Fruit fly (Drosophila melanogaster): ENCODE measurements around the gene futsch.
A peak's percentile ranks its signal among the peaks of the same experiment; 100 is the strongest.

futsch gene

dm6 chrX:1464033-1464432 lies 55.2 kb downstream of the futsch start, which contains the start of gene Ns3 (continued):
- TF ChIP-seq phol (tag; optimal IDR thresholded peaks at IDR 0.05) (peak; percentile 27), YL-1 (GFP tag; optimal IDR thresholded peaks at IDR 0.05) (peak; percentile 63), dpn (GFP tag; optimal IDR thresholded peaks at IDR 0.05) (no peak), zen (tag; optimal IDR thresholded peaks at IDR 0.05) (no peak), Doc2 (GFP tag; IDR thresholded peaks at IDR 0.05) (no peak), scrt (GFP tag; optimal IDR thresholded peaks at IDR 0.05) (no peak), Dll (GFP tag; IDR thresholded peaks at IDR 0.05; ENCODE audit: partially characterized antibody) (peak; percentile 85), cg (GFP tag; optimal IDR thresholded peaks at IDR 0.05) (peak; percentile 1), bowl (GFP tag; IDR thresholded peaks at IDR 0.05) (no peak), CG8359 (GFP tag; optimal IDR thresholded peaks at IDR 0.05; ENCODE audit: borderline replicate concordance) (no peak), CG2116 (GFP tag; optimal IDR thresholded peaks at IDR 0.05) (peak; percentile 82), Max (GFP tag; optimal IDR thresholded peaks at IDR 0.05) (peak; percentile 72), hb (GFP tag; IDR thresholded peaks at IDR 0.05; ENCODE audit: partially characterized antibody) (peak; percentile 86), CG14710 (tag; optimal IDR thresholded peaks at IDR 0.05) (peak; percentile 50), gem (tag; optimal IDR thresholded peaks at IDR 0.05) (no peak), trem (tag; optimal IDR thresholded peaks at IDR 0.05) (peak; percentile 64), gro (GFP tag; optimal IDR thresholded peaks at IDR 0.05) (peak; percentile 10), Opbp (GFP tag; IDR thresholded peaks at IDR 0.05; ENCODE audit: partially characterized antibody) (peak; percentile 86), ranshi (GFP tag; IDR thresholded peaks at IDR 0.05) (no peak), insv (GFP tag; optimal IDR thresholded peaks at IDR 0.05) (no peak), so (GFP tag; IDR thresholded peaks at IDR 0.05) (no peak), CkIIα-i1 (GFP tag; IDR thresholded peaks at IDR 0.05) (no peak), hkb (optimal IDR thresholded peaks at IDR 0.05) (no peak), hkb (GFP tag; IDR thresholded peaks at IDR 0.05) (no peak), CG33213 (GFP tag; optimal IDR thresholded peaks at IDR 0.05) (peak; percentile 5), CG6175 (GFP tag; IDR thresholded peaks at IDR 0.05) (no peak), CG6791 (GFP tag; IDR thresholded peaks at IDR 0.05; ENCODE audit: partially characterized antibody) (peak; percentile 91), CG10431 (GFP tag; optimal IDR thresholded peaks at IDR 0.05) (no peak), CG5245 (GFP tag; optimal IDR thresholded peaks at IDR 0.05) (no peak), CG17829 (tag; optimal IDR thresholded peaks at IDR 0.05) (peak; percentile 18), CG13287 (GFP tag; IDR thresholded peaks at IDR 0.05; ENCODE audit: partially characterized antibody) (peak; percentile 95), Blimp-1 (GFP tag; optimal IDR thresholded peaks at IDR 0.05) (no peak), CG12299 (tag; optimal IDR thresholded peaks at IDR 0.05) (no peak), gce (GFP tag; IDR thresholded peaks at IDR 0.05) (no peak), CG10267 (tag; optimal IDR thresholded peaks at IDR 0.05) (peak; percentile 48), chif (GFP tag; optimal IDR thresholded peaks at IDR 0.05) (no peak), CG11247 (GFP tag; IDR thresholded peaks at IDR 0.05) (no peak), CG7786 (GFP tag; optimal IDR thresholded peaks at IDR 0.05) (no peak), CG3847 (GFP tag; IDR thresholded peaks at IDR 0.05) (peak; percentile 32; the same call in 1 of the 2 replicates), Doc3 (GFP tag; IDR thresholded peaks at IDR 0.05; ENCODE audit: partially characterized antibody) (peak; percentile 72), CG9609 (GFP tag; optimal IDR thresholded peaks at IDR 0.05) (no peak), CG15479 (GFP tag; optimal IDR thresholded peaks at IDR 0.05) (peak; percentile 2), Scr (GFP tag; IDR thresholded peaks at IDR 0.05; ENCODE audit: partially characterized antibody) (peak; percentile 75), fd3F (GFP tag; optimal IDR thresholded peaks at IDR 0.05) (no peak), gfzf (GFP tag; optimal IDR thresholded peaks at IDR 0.05) (peak; percentile 40), HLHmδ (GFP tag; optimal IDR thresholded peaks at IDR 0.05) (no peak), CG1603 (tag; optimal IDR thresholded peaks at IDR 0.05) (peak; percentile 76), CG2129 (GFP tag; IDR thresholded peaks at IDR 0.05; ENCODE audit: partially characterized antibody) (peak; percentile 49; the same call in 1 of the 2 replicates), stwl (tag; optimal IDR thresholded peaks at IDR 0.05) (peak; percentile 62), caup (GFP tag; optimal IDR thresholded peaks at IDR 0.05; ENCODE audit: severe bottlenecking) (no peak)

Data from whole organism, embryonic.